Worm (Caenorhabditis elegans) whole organism, midembryonic: ENCODE data around the gene T14B1.1.

Source experiments
- T22C8.4 ChIP-seq: fragments of 200-800 bp; sonication (Bioruptor generic); IDR thresholded peaks from 2 replicates; pipeline ENCODE4 v1.3.6; 2022; ENCODE audit warnings: missing genetic modification characterization, missing compliant biosample characterization
- cog-1 ChIP-seq: sonication (generic microtip); optimal IDR thresholded peaks from 2 replicates; lab custom pipeline; 2016; ENCODE audit warnings: missing genetic modification characterization, missing compliant biosample characterization
- flt-1 ChIP-seq: fragments of 200-800 bp; sonication (Bioruptor generic); IDR thresholded peaks from 2 replicates; pipeline ENCODE4 v1.3.6; 2022; ENCODE audit warnings: missing genetic modification characterization, missing compliant biosample characterization
- klf-2 ChIP-seq: fragments of 200-800 bp; sonication (Bioruptor generic); conservative IDR thresholded peaks from 2 replicates; pipeline ENCODE4 v1.3.6; 2022; ENCODE audit warnings: missing genetic modification reagents, missing genetic modification characterization, missing compliant biosample characterization
- ref-1 ChIP-seq: fragments of 200-800 bp; sonication (Bioruptor generic); conservative IDR thresholded peaks from 2 replicates; pipeline ENCODE4 v1.3.6; 2022; ENCODE audit warnings: missing genetic modification reagents, missing genetic modification characterization, missing compliant biosample characterization
- tab-1 ChIP-seq: fragments of 200-800 bp; sonication (Bioruptor generic); IDR thresholded peaks from 2 replicates; pipeline ENCODE4 v1.3.6; 2022; ENCODE audit warnings: missing genetic modification characterization, missing compliant biosample characterization
- ztf-23 ChIP-seq: fragments of 200-800 bp; sonication (Bioruptor generic); IDR thresholded peaks from 2 replicates; pipeline ENCODE4 v1.3.6; 2022; ENCODE audit warnings: missing genetic modification reagents, missing genetic modification characterization, missing compliant biosample characterization
- ztf-29 ChIP-seq: fragments of 200-800 bp; sonication (Bioruptor generic); IDR thresholded peaks from 2 replicates; pipeline ENCODE4 v1.3.6; 2022; ENCODE audit warnings: missing genetic modification reagents, missing genetic modification characterization, missing compliant biosample characterization

DNA sequence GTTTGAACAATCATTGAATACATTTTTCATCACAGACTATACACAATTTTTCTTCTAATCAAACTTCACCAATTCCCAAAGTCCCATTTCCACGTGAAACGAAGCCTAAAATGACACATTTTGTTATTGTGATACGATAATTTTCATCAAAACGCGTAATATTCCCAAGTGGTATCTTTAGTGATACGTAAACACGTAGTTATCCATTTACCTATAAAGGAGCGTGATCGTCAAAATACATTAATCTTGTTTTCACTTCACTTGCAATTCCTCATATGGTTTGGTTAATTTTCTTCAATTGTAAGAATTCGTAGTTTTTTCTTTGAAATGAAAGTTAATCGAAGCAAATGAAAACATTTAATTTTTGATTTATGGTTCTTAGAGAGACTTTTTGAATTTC is 39.0 kb downstream of the T14B1.1 start:
- TF ChIP-seq ref-1 (GFP tag; lab: Robert Waterston, UW) (no peak), ztf-23 (GFP tag; lab: Robert Waterston, UW) (no peak), ztf-29 (GFP tag; lab: Robert Waterston, UW) (no peak), tab-1 (GFP tag; lab: Robert Waterston, UW) (no peak), flt-1 (GFP tag; lab: Robert Waterston, UW) (no peak), klf-2 (GFP tag; lab: Robert Waterston, UW) (no peak), T22C8.4 (no peak), cog-1 (tag; lab: Kevin White, UChicago) (no peak)
